Worm (Caenorhabditis elegans) whole organism, L1 larva: ENCODE results near the gene dmd-5.

ENCODE experiments used
- aha-1 ChIP-seq: fragments of 150-350 bp; optimal IDR thresholded peaks from 2 replicates; lab custom pipeline; 2014; ENCODE audit warnings: missing biosample characterization, missing genetic modification characterization
- aly-2 ChIP-seq: fragments of 150-350 bp; optimal IDR thresholded peaks from 2 replicates; lab custom pipeline; 2014; ENCODE audit warnings: missing biosample characterization, missing genetic modification characterization
- ama-1 ChIP-seq: fragments of 150-350 bp; optimal IDR thresholded peaks from 2 replicates; lab custom pipeline; 2014
- lin-13 ChIP-seq: fragments of 150-350 bp; optimal IDR thresholded peaks from 2 replicates; lab custom pipeline; 2014; ENCODE audit warnings: missing biosample characterization, missing genetic modification reagents, missing genetic modification characterization
- unc-62 ChIP-seq: fragments of 150-350 bp; optimal IDR thresholded peaks from 2 replicates; lab custom pipeline; 2014; ENCODE audit warnings: missing biosample characterization, missing genetic modification reagents, missing genetic modification characterization
- xbp-1 ChIP-seq: sonication (generic microtip); optimal IDR thresholded peaks from 2 replicates; lab custom pipeline; 2016; ENCODE audit warnings: missing genetic modification characterization, missing compliant biosample characterization

ce11 chrII:5779866-5780265 is 5.8 kb upstream of the dmd-5 start:
- TF ChIP-seq unc-62 (no peak), lin-13 (GFP tag; lab: Kevin White, UChicago) (no peak), ama-1 (lab: Kevin White, UChicago) (no peak), aly-2 (tag; lab: Kevin White, UChicago) (no peak), xbp-1 (tag; lab: Kevin White, UChicago) (peak; percentile 31), aha-1 (tag; lab: Kevin White, UChicago) (no peak)
